Fruit fly (Drosophila melanogaster) whole organism, adult: ENCODE results near the gene CG7514.

Experiments used
- CG11617 ChIP-seq: fragments of 200-800 bp; sonication (Bioruptor generic); optimal IDR thresholded peaks from 2 replicates; lab custom pipeline; 2017; ENCODE audit warnings: mild to moderate bottlenecking, missing biosample characterization, missing genetic modification reagents, missing genetic modification characterization
- CG12768 ChIP-seq: fragments of 200-800 bp; sonication (Bioruptor generic); optimal IDR thresholded peaks from 2 replicates; lab custom pipeline; 2017; ENCODE audit warnings: missing biosample characterization, missing genetic modification characterization, mild to moderate bottlenecking, moderate library complexity, missing genetic modification reagents
- CG14711 ChIP-seq: fragments of 200-800 bp; sonication (Bioruptor generic); optimal IDR thresholded peaks from 2 replicates; lab custom pipeline; 2018; ENCODE audit warnings: missing biosample characterization, mild to moderate bottlenecking, missing genetic modification characterization, moderate library complexity
- CG1620 ChIP-seq: fragments of 200-800 bp; sonication (Bioruptor generic); optimal IDR thresholded peaks from 2 replicates; lab custom pipeline; 2016; ENCODE audit warnings: missing biosample characterization, missing genetic modification characterization
- CG33017 ChIP-seq: fragments of 200-800 bp; sonication (Bioruptor generic); optimal IDR thresholded peaks from 2 replicates; lab custom pipeline; 2018; ENCODE audit warnings: missing biosample characterization, mild to moderate bottlenecking, missing genetic modification characterization, moderate library complexity
- CG5204 ChIP-seq: fragments of 200-800 bp; sonication (Bioruptor generic); optimal IDR thresholded peaks from 2 replicates; lab custom pipeline; 2016; ENCODE audit warnings: missing biosample characterization, missing genetic modification characterization
- CG7045 ChIP-seq: fragments of 200-800 bp; sonication (Bioruptor generic); optimal IDR thresholded peaks from 2 replicates; lab custom pipeline; 2017; ENCODE audit warnings: missing biosample characterization, mild to moderate bottlenecking, missing genetic modification characterization
- CG7101 ChIP-seq: fragments of 200-800 bp; sonication (Bioruptor generic); optimal IDR thresholded peaks from 2 replicates; lab custom pipeline; 2018; ENCODE audit warnings: missing biosample characterization, mild to moderate bottlenecking, missing genetic modification characterization, moderate library complexity
- Clk ChIP-seq: fragments of 200-800 bp; sonication (Bioruptor generic); optimal IDR thresholded peaks from 2 replicates; lab custom pipeline; 2017; ENCODE audit warnings: missing biosample characterization, missing genetic modification characterization
- Crg-1 ChIP-seq: fragments of 200-800 bp; sonication (Bioruptor generic); optimal IDR thresholded peaks from 2 replicates; lab custom pipeline; 2016; ENCODE audit warnings: missing biosample characterization, missing genetic modification characterization
- Hr96 ChIP-seq: fragments of 200-800 bp; sonication (Bioruptor generic); optimal IDR thresholded peaks from 2 replicates; lab custom pipeline; 2016; ENCODE audit warnings: missing biosample characterization, missing genetic modification characterization
- Mnt ChIP-seq: fragments of 200-800 bp; sonication (Bioruptor generic); optimal IDR thresholded peaks from 2 replicates; lab custom pipeline; 2016; ENCODE audit warnings: missing biosample characterization, mild to moderate bottlenecking, missing genetic modification characterization
- bab1 ChIP-seq: fragments of 200-800 bp; sonication (Bioruptor generic); optimal IDR thresholded peaks from 3 replicates; lab custom pipeline; 2019; ENCODE audit warnings: missing biosample characterization, mild to moderate bottlenecking, missing genetic modification characterization, moderate library complexity
- cic ChIP-seq: fragments of 200-800 bp; sonication (Bioruptor generic); optimal IDR thresholded peaks from 2 replicates; lab custom pipeline; 2017; ENCODE audit warnings: missing biosample characterization, mild to moderate bottlenecking, missing genetic modification characterization, moderate library complexity
- cnc ChIP-seq, 2 experiments: fragments of >200 bp; optimal IDR thresholded peaks; 2 replicates each; lab custom pipeline; 2017
- kay ChIP-seq: fragments of 200-800 bp; sonication (Bioruptor generic); peaks from one replicate; lab custom pipeline; 2016; ENCODE audit warnings: missing biosample characterization, missing genetic modification characterization, borderline replicate concordance
- ovo ChIP-seq: fragments of 200-800 bp; sonication (Bioruptor generic); optimal IDR thresholded peaks from 2 replicates; lab custom pipeline; 2016; ENCODE audit warnings: missing biosample characterization, missing genetic modification characterization
- pad ChIP-seq: fragments of 200-800 bp; sonication (Bioruptor generic); optimal IDR thresholded peaks from 3 replicates; lab custom pipeline; 2017; ENCODE audit warnings: missing biosample characterization, missing genetic modification characterization, mild to moderate bottlenecking, moderate library complexity, missing genetic modification reagents
- tj ChIP-seq: fragments of 200-800 bp; sonication (Bioruptor generic); optimal IDR thresholded peaks from 3 replicates; lab custom pipeline; 2017; ENCODE audit warnings: missing biosample characterization, mild to moderate bottlenecking, missing genetic modification characterization, moderate library complexity
- toe ChIP-seq: fragments of 200-800 bp; sonication (Bioruptor generic); optimal IDR thresholded peaks from 2 replicates; lab custom pipeline; 2016; ENCODE audit warnings: missing biosample characterization, missing genetic modification characterization

The CG7514 gene

dm6 chr3L:4686609-4687008 lies 2.0 kb downstream of the CG7514 start:
- no peak for TF ChIP-seq Hr96 (GFP tag; lab: Kevin White, UChicago)
- TF ChIP-seq CG7045 = no peak
- no peak for TF ChIP-seq Crg-1 (GFP tag; lab: Kevin White, UChicago)
- TF ChIP-seq CG33017 (tag; lab: Kevin White, UChicago) = no peak
- TF ChIP-seq toe (GFP tag; lab: Kevin White, UChicago) = no peak
- no peak for TF ChIP-seq CG11617 (GFP tag; lab: Kevin White, UChicago)

DNA sequence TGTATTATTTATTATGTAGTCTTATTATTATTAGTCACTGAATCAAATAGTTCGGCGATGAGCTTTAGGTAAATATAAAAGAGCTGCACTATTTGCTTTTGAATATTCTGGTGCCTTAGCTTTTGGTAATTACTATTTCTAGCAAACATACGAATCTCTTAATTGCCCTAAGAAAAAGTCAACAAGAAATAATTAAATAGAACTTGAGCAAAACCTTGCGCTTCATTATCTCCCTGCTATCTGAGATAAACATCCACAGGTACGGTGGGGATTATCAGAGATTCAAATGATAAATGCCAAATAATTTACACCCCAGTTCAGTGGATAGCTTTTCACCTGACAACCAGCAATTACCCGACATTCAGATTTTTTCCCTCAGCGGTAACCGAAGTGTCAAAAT lies 2.5 kb downstream of the CG7514 start:
- no peak for TF ChIP-seq CG14711 (tag; lab: Kevin White, UChicago)
- no peak for TF ChIP-seq Hr96 (GFP tag; lab: Kevin White, UChicago)

DNA sequence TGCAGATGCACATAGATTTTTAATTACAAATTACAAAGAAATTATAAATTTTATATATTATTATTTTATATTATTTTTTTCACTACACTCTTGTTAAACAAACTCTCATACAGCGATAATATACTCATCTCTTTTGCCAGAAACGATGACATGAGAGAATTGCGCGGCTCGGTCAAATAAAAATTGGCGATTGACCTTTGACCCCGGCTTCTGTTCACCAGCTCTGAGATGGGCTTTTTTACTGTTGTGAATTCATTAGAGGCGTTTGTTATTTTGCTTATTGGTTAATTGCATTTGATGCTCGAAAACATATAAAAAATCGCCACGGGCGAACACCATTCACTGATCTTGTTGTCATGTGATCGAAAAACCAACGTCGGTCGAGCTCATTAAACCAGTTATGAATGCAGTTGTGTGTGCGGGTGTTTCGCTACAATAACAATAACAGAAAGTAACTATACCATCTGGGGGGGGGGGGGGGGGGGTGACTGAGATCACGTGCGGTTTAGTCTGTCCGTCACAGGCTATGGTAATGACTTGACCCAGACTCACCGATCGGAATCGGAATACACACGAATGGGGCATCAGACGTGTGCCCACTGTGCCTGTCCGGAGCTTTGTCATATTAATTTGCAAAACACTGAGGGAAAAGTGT lies 3.8 kb downstream of the CG7514 start:
- TF ChIP-seq pad (GFP tag; lab: Kevin White, UChicago) (no peak), CG1620 (GFP tag; lab: Kevin White, UChicago) (no peak), cic (no peak), CG5204 (GFP tag; lab: Kevin White, UChicago) (no peak), CG7045 (no peak), toe (GFP tag; lab: Kevin White, UChicago) (no peak), CG33017 (tag; lab: Kevin White, UChicago) (no peak), tj (no peak), CG7101 (tag; lab: Kevin White, UChicago) (no peak), CG11617 (GFP tag; lab: Kevin White, UChicago) (no peak), Mnt (GFP tag; lab: Kevin White, UChicago) (no peak)

DNA sequence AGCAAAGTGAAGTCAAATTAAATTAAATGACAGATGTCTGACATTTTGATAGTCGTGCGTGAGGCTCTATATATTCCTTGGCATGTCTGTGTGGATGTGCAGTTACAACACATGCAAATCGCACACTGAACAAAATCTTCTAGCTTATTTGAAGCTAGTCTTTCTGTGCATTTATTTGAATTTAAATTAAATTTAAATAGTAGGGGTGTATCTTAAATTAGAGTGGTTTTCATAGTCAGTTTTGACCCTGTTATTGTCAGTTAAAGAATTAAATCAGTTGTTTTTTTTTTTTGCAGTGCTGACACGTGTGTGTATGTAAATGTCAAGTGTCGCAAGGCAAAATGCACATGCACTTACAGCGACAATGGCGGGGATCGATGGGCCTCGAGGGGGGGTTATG lies 9.5 kb downstream of the CG7514 start:
- no peak for TF ChIP-seq CG33017 (tag; lab: Kevin White, UChicago)
- no peak for TF ChIP-seq cnc (optimal IDR thresholded peaks at IDR 0.05; lab: Kevin White, UChicago)
- TF ChIP-seq Hr96 (GFP tag; lab: Kevin White, UChicago) = no peak
- no peak for TF ChIP-seq Clk (GFP tag; lab: Kevin White, UChicago)
- no peak for TF ChIP-seq toe (GFP tag; lab: Kevin White, UChicago)
- TF ChIP-seq CG11617 (GFP tag; lab: Kevin White, UChicago) = no peak
- no peak for TF ChIP-seq pad (GFP tag; lab: Kevin White, UChicago)
- no peak for TF ChIP-seq ovo
- TF ChIP-seq CG5204 (GFP tag; lab: Kevin White, UChicago) = no peak
- TF ChIP-seq CG12768 (GFP tag; lab: Kevin White, UChicago) = no peak
- no peak for TF ChIP-seq kay (GFP tag; lab: Kevin White, UChicago)
- TF ChIP-seq CG1620 (GFP tag; lab: Kevin White, UChicago) = no peak
- no peak for TF ChIP-seq CG7045

DNA sequence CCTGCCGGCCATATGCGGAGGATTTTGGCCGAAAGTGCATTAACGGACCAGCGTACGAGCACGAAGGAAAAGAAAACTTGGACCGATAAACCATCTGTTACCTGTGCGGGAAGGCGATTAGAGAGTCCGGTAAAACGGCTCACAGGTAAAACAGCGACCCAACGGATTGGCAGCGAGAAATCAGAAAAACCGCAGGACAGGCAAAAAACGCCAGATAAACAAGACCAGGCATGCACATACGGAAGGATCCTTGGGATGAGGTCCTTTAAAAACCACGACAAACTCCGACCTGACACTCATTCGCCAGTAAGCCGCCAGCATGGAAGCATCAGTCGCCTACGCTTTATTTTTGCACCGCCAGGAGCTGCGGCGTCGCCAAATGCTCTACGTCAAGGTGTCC lies 11.0 kb downstream of the CG7514 start, which contains the start of gene CG34266:
Gene CG34266 (plus strand): TSS at position 301 of the 400 bp plus-strand sequence.
- no peak for TF ChIP-seq Hr96 (GFP tag; lab: Kevin White, UChicago)
- TF ChIP-seq Mnt (GFP tag; lab: Kevin White, UChicago) = no peak
- TF ChIP-seq bab1 (GFP tag; lab: Kevin White, UChicago) = no peak
- no peak for TF ChIP-seq CG14711 (tag; lab: Kevin White, UChicago)
- no peak for TF ChIP-seq CG7045
- TF ChIP-seq CG7101 (tag; lab: Kevin White, UChicago) = no peak
- TF ChIP-seq CG5204 (GFP tag; lab: Kevin White, UChicago) = no peak
- no peak for TF ChIP-seq CG1620 (GFP tag; lab: Kevin White, UChicago)
- TF ChIP-seq ovo = no peak

DNA sequence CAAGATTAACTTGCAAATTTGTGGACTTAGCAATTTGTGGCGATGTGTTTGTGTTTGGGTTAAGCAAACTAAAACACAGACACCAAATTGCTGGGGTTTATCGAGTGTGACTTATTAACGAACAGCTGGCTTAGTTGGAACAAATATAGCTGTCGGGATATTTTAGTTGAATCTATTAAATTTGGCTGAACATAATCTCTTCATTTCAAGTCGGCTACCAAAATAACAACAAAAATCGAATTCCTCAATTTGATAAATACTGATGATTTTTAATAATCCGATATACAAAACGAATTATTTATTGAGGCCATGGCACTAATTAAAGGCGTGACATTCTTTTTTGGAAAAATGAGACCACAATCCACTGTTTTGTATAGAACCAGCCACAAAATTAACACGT lies 21.3 kb downstream of the CG7514 start, which contains the start of gene CG32236:
Gene CG32236 (minus strand): TSS at position 101 of the 400 bp plus-strand sequence.
- no peak for TF ChIP-seq Mnt (GFP tag; lab: Kevin White, UChicago)
- TF ChIP-seq CG12768 (GFP tag; lab: Kevin White, UChicago) = no peak
- no peak for TF ChIP-seq tj
- TF ChIP-seq Hr96 (GFP tag; lab: Kevin White, UChicago) = no peak
- TF ChIP-seq Crg-1 (GFP tag; lab: Kevin White, UChicago) = no peak
- TF ChIP-seq CG1620 (GFP tag; lab: Kevin White, UChicago) = no peak
- no peak for TF ChIP-seq bab1 (GFP tag; lab: Kevin White, UChicago)
- no peak for TF ChIP-seq toe (GFP tag; lab: Kevin White, UChicago)
- no peak for TF ChIP-seq cnc (optimal IDR thresholded peaks at IDR 0.05; lab: Kevin White, UChicago)
- no peak for TF ChIP-seq CG14711 (tag; lab: Kevin White, UChicago)
- TF ChIP-seq CG7045 = no peak
- no peak for TF ChIP-seq CG5204 (GFP tag; lab: Kevin White, UChicago)
- no peak for TF ChIP-seq pad (GFP tag; lab: Kevin White, UChicago)
- TF ChIP-seq CG33017 (tag; lab: Kevin White, UChicago) = no peak
- no peak for TF ChIP-seq kay (GFP tag; lab: Kevin White, UChicago)
- TF ChIP-seq ovo = no peak
- TF ChIP-seq Clk (GFP tag; lab: Kevin White, UChicago) = no peak
- TF ChIP-seq CG7101 (tag; lab: Kevin White, UChicago) = no peak

dm6 chr3L:4647976-4648375 lies 40.6 kb downstream of the CG7514 start, which contains the start of gene TTLL1B:
Gene TTLL1B (plus strand): TSS chr3L:4648276.
- no peak for TF ChIP-seq Mnt (GFP tag; lab: Kevin White, UChicago)
- TF ChIP-seq CG1620 (GFP tag; lab: Kevin White, UChicago) = no peak
- no peak for TF ChIP-seq cic
- TF ChIP-seq CG7045 = no peak
- no peak for TF ChIP-seq bab1 (GFP tag; lab: Kevin White, UChicago)
- TF ChIP-seq ovo = no peak
- TF ChIP-seq CG33017 (tag; lab: Kevin White, UChicago) = no peak
- no peak for TF ChIP-seq toe (GFP tag; lab: Kevin White, UChicago)
- no peak for TF ChIP-seq kay (GFP tag; lab: Kevin White, UChicago)
- no peak for TF ChIP-seq Hr96 (GFP tag; lab: Kevin White, UChicago)
- TF ChIP-seq tj = no peak
- TF ChIP-seq Crg-1 (GFP tag; lab: Kevin White, UChicago) = no peak
